Worm (Caenorhabditis elegans): Measurements from ENCODE around the gene C23G10.5.

C23G10.5 gene

DNA sequence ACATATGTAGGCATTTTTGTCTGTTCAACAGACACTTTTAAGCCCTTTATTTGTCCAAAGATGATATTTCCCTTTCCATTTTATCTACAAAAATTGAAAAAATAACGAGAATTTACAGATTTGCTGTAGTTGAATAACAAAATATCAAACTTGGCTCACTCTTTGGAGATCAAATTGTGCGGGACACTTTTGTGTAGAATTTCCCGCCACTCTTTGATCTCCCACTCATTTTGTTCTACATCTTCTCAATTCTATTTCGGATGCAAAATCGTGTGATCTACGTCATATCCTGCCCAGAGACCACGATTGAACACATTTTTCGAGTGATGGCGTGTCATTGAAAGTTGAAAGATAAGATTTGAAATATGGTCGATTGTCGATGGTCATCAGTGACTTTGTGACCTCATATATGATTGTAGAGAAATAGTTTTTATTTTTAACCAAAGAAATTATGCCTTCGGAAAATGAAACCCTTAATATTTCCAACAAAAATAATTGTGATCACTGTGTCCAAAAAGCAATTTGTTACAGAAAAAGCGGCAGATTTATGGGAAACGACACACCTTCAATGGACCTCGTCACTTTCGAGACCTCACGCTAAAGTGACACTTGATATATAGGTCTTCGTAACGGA is 26.0 kb downstream of the C23G10.5 start, which contains the start of gene hot-4:
Gene hot-4, plus strand, starts transcription at position 584 of the 634 bp plus-strand sequence.
- TF ChIP-seq tbx-2 (tag; optimal IDR thresholded peaks at IDR 0.05) (no peak), mml-1 (tag; optimal IDR thresholded peaks at IDR 0.05) (no peak), egl-5 (tag; optimal IDR thresholded peaks at IDR 0.05) (no peak), nhr-43 (tag; optimal IDR thresholded peaks at IDR 0.05; ENCODE audit: poor library complexity, severe bottlenecking) (no peak), elt-2 (tag; optimal IDR thresholded peaks at IDR 0.05) (no peak), fkh-2 (tag; optimal IDR thresholded peaks at IDR 0.05) (no peak), ztf-11 (tag; optimal IDR thresholded peaks at IDR 0.05) (no peak), eor-1 (tag; optimal IDR thresholded peaks at IDR 0.05) (no peak), mdl-1 (tag; optimal IDR thresholded peaks at IDR 0.05) (no peak), ZK546.5 (tag; optimal IDR thresholded peaks at IDR 0.05) (no peak), egl-27 (tag; optimal IDR thresholded peaks at IDR 0.05) (no peak), nhr-23 (tag; optimal IDR thresholded peaks at IDR 0.05) (no peak), elt-3 (tag; optimal IDR thresholded peaks at IDR 0.05) (no peak), fkh-10 (GFP tag; optimal IDR thresholded peaks at IDR 0.05) (no peak), ceh-28 (tag; optimal IDR thresholded peaks at IDR 0.05) (no peak), nhr-11 (tag; optimal IDR thresholded peaks at IDR 0.05) (no peak)

DNA sequence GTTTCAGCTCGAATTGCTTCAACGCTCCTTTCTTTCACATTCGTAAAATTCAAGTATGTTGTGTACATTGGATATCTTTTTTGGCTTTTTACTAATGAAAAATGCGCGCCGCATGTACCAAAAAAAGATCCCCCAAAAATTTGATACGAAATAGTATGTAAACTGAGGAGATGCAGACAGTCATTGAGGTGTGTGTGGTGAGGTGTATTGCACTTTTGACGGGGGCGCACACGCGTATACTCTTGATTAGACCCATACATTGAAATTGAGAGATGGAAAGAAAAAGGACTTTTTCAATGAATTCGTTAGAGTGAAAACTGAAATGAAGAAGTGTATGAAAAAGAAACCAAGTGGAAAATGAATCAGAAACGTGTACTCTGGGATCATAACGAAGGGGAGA is 30.5 kb downstream of the C23G10.5 start:
- no peak for TF ChIP-seq nhr-67 (tag; optimal IDR thresholded peaks at IDR 0.05)
- no peak for TF ChIP-seq aly-2 (tag; optimal IDR thresholded peaks at IDR 0.05)
- TF ChIP-seq mdl-1 (tag; optimal IDR thresholded peaks at IDR 0.05): no peak
- no peak for TF ChIP-seq ceh-16 (tag; optimal IDR thresholded peaks at IDR 0.05)
- no peak for TF ChIP-seq nhr-237 (tag; optimal IDR thresholded peaks at IDR 0.05)
- TF ChIP-seq egl-5 (tag; optimal IDR thresholded peaks at IDR 0.05): no peak
- TF ChIP-seq ceh-28 (tag; optimal IDR thresholded peaks at IDR 0.05): no peak
- TF ChIP-seq hmg-11 (tag; optimal IDR thresholded peaks at IDR 0.05): no peak
- no peak for TF ChIP-seq nhr-11 (tag; optimal IDR thresholded peaks at IDR 0.05)
- TF ChIP-seq fos-1 (tag; optimal IDR thresholded peaks at IDR 0.05): no peak
- TF ChIP-seq elt-1 (tag; optimal IDR thresholded peaks at IDR 0.05): no peak
- no peak for TF ChIP-seq lsy-12 (tag; optimal IDR thresholded peaks at IDR 0.05)
- TF ChIP-seq skn-1 (tag; optimal IDR thresholded peaks at IDR 0.05): no peak

DNA sequence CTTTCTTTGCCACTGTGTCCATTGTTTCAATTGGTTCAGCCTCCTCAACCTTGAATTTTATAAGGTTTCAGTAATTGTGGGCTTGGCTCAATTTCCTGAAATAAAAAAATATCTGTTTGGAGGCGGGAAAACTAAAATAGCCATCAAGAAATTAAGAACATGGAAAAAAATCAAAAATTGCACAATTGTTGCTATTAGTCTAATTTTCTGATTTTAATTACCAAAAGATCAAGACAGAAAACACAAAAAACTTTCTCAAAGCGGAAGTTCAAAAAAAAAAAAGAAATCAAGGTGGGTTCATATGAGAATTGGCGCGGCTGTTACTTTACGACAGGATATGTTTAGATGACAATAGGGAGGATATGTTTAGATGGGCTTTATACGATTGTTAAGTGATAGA is 40.0 kb downstream of the C23G10.5 start, which contains the start of gene esyt-2:
Gene esyt-2, minus strand, starts transcription at position 101 of the 400 bp plus-strand sequence.
- no peak for TF ChIP-seq elt-1 (tag; optimal IDR thresholded peaks at IDR 0.05)
- no peak for TF ChIP-seq nhr-77 (tag; optimal IDR thresholded peaks at IDR 0.05)

DNA sequence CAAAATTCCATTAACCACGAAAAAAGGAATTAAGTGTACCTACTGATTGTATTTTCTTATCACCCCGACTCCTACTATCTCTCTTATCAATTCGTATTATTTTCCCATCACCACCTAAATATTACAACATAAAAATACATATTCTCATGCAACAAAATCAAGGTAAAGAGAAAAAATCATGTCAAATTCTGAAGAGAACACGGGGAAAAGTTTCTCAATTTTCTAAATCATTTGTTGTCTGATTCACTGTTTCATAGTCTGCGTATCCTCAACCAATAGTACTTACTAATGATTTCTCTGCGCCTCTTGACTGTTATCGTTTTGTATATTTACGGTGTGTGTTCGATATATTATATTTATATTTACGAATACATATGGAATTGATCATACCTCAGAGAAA is 41.0 kb downstream of the C23G10.5 start:
- TF ChIP-seq daf-12 (tag; optimal IDR thresholded peaks at IDR 0.05): no peak
- no peak for TF ChIP-seq nhr-28 (tag; optimal IDR thresholded peaks at IDR 0.05)
- TF ChIP-seq jun-1 (tag; optimal IDR thresholded peaks at IDR 0.05): peak; percentile 33
- TF ChIP-seq hmg-11 (tag; optimal IDR thresholded peaks at IDR 0.05): no peak
- TF ChIP-seq lsy-12 (tag; optimal IDR thresholded peaks at IDR 0.05): no peak
- TF ChIP-seq mml-1 (tag; optimal IDR thresholded peaks at IDR 0.05): no peak
- no peak for TF ChIP-seq ceh-9 (tag; optimal IDR thresholded peaks at IDR 0.05)
- TF ChIP-seq snpc-4 (tag; optimal IDR thresholded peaks at IDR 0.05): no peak
- no peak for TF ChIP-seq nhr-11 (tag; optimal IDR thresholded peaks at IDR 0.05)
- peak; percentile 87 for TF ChIP-seq pha-4 (tag; optimal IDR thresholded peaks at IDR 0.05)
- TF ChIP-seq egl-27 (tag; optimal IDR thresholded peaks at IDR 0.05): no peak
- no peak for TF ChIP-seq nhr-23 (tag; optimal IDR thresholded peaks at IDR 0.05)
- TF ChIP-seq nhr-67 (tag; optimal IDR thresholded peaks at IDR 0.05): no peak
- no peak for TF ChIP-seq eor-1 (tag; optimal IDR thresholded peaks at IDR 0.05)
- TF ChIP-seq fkh-2 (tag; optimal IDR thresholded peaks at IDR 0.05): no peak
- TF ChIP-seq ceh-28 (tag; optimal IDR thresholded peaks at IDR 0.05): no peak
- no peak for TF ChIP-seq ama-1 (optimal IDR thresholded peaks at IDR 0.05)
- TF ChIP-seq ztf-4 (tag; optimal IDR thresholded peaks at IDR 0.05): no peak
- no peak for TF ChIP-seq lin-39 (tag; optimal IDR thresholded peaks at IDR 0.05)
- TF ChIP-seq tbx-2 (tag; optimal IDR thresholded peaks at IDR 0.05): no peak
- no peak for TF ChIP-seq elt-1 (tag; optimal IDR thresholded peaks at IDR 0.05)
- TF ChIP-seq fos-1 (tag; optimal IDR thresholded peaks at IDR 0.05): no peak
- no peak for TF ChIP-seq ztf-11 (tag; optimal IDR thresholded peaks at IDR 0.05)
- peak; percentile 14 for TF ChIP-seq nfya-1 (tag; optimal IDR thresholded peaks at IDR 0.05; ENCODE audit: insufficient read depth)
- TF ChIP-seq nhr-76 (tag; optimal IDR thresholded peaks at IDR 0.05): no peak
- TF ChIP-seq sea-2 (GFP tag; optimal IDR thresholded peaks at IDR 0.05): no peak
- no peak for TF ChIP-seq zag-1 (tag; optimal IDR thresholded peaks at IDR 0.05)
- no peak for TF ChIP-seq unc-62 (GFP tag; optimal IDR thresholded peaks at IDR 0.05)
- TF ChIP-seq nhr-77 (tag; optimal IDR thresholded peaks at IDR 0.05): no peak
- no peak for TF ChIP-seq ZK546.5 (tag; optimal IDR thresholded peaks at IDR 0.05)
- TF ChIP-seq mdl-1 (tag; optimal IDR thresholded peaks at IDR 0.05): no peak
- TF ChIP-seq elt-3 (tag; optimal IDR thresholded peaks at IDR 0.05): no peak
- TF ChIP-seq nhr-25 (tag; optimal IDR thresholded peaks at IDR 0.05): peak; percentile 4
- peak; percentile 95 for TF ChIP-seq elt-2 (tag; optimal IDR thresholded peaks at IDR 0.05)
- no peak for TF ChIP-seq unc-39 (tag; optimal IDR thresholded peaks at IDR 0.05)
- TF ChIP-seq nhr-43 (tag; optimal IDR thresholded peaks at IDR 0.05; ENCODE audit: poor library complexity, severe bottlenecking): no peak
- TF ChIP-seq pqm-1 (tag; optimal IDR thresholded peaks at IDR 0.05): peak; percentile 94
- TF ChIP-seq ceh-16 (tag; optimal IDR thresholded peaks at IDR 0.05): no peak
- no peak for TF ChIP-seq aly-2 (tag; optimal IDR thresholded peaks at IDR 0.05)
- no peak for TF ChIP-seq nhr-237 (tag; optimal IDR thresholded peaks at IDR 0.05)
- TF ChIP-seq skn-1 (tag; optimal IDR thresholded peaks at IDR 0.05): no peak

Measured in whole organism, L3 larva.